Fruit fly (Drosophila melanogaster): Measurements from ENCODE around the gene Nelf-A.

The Nelf-A gene

DNA sequence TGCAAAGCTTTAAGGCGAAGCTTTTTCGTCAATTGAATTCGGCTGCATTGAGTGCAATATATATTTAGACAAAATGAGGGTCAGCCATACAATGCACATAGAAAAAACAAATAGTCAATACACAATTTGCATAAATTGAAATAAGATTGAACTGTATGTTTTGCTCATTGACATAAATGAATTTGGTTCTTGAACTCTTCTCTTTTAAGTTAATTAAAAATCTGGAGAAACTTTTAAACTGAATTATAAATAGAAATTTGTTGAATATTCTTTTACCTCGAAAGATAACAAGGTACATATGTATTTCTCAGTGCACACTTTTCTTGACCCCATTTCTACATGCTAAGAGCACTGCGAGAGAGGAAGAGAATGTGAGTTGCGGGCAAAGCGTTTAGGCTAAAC is 17.2 kb upstream of the Nelf-A start:
- peak in 1 of 3 experiments; percentile 18 for TF ChIP-seq lola (GFP tag; optimal IDR thresholded peaks at IDR 0.05)
- no peak for TF ChIP-seq Hmr (GFP tag; optimal IDR thresholded peaks at IDR 0.05)
- TF ChIP-seq cg (GFP tag; optimal IDR thresholded peaks at IDR 0.05) = no peak
- peak; percentile 67 for TF ChIP-seq Sox102F (GFP tag; optimal IDR thresholded peaks at IDR 0.05)
- no peak for TF ChIP-seq Optix (GFP tag; IDR thresholded peaks at IDR 0.05)
- peak; percentile 68 for TF ChIP-seq gem (tag; optimal IDR thresholded peaks at IDR 0.05)
- TF ChIP-seq Sox100B (GFP tag; optimal IDR thresholded peaks at IDR 0.05) = peak; percentile 43
- TF ChIP-seq CG1792 (GFP tag; optimal IDR thresholded peaks at IDR 0.05) = no peak
- TF ChIP-seq Ets65A (GFP tag) = peak; percentile 75
- no peak for TF ChIP-seq Lim3 (GFP tag; IDR thresholded peaks at IDR 0.05)
- TF ChIP-seq row (GFP tag; IDR thresholded peaks at IDR 0.05) = peak; percentile 42
- TF ChIP-seq Trl (optimal IDR thresholded peaks at IDR 0.05) = peak; percentile 24 to 45
- TF ChIP-seq Trl (GFP tag; optimal IDR thresholded peaks at IDR 0.05) = no peak
- TF ChIP-seq CG33557 (GFP tag; optimal IDR thresholded peaks at IDR 0.05) = no peak
- TF ChIP-seq chn (GFP tag; optimal IDR thresholded peaks at IDR 0.05) = no peak
- TF ChIP-seq otp (GFP tag; IDR thresholded peaks at IDR 0.05) = 0 out of 3 replicates have a peak, but pooled peaks have one; percentile 7
- peak; percentile 50 for TF ChIP-seq CG8924 (tag; optimal IDR thresholded peaks at IDR 0.05)
- no peak for TF ChIP-seq CG10321 (GFP tag; IDR thresholded peaks at IDR 0.05)
- TF ChIP-seq CG4424 (GFP tag; optimal IDR thresholded peaks at IDR 0.05) = peak; percentile 30
- peak; percentile 61 for TF ChIP-seq Blimp-1 (GFP tag; optimal IDR thresholded peaks at IDR 0.05)
- TF ChIP-seq CG9215 (GFP tag; IDR thresholded peaks at IDR 0.05) = no peak
- peak; percentile 7 for TF ChIP-seq CG1603 (tag; optimal IDR thresholded peaks at IDR 0.05)
- TF ChIP-seq CG9437 (GFP tag; optimal IDR thresholded peaks at IDR 0.05) = peak; percentile 54
- TF ChIP-seq Oli (tag; optimal IDR thresholded peaks at IDR 0.05) = peak; percentile 51
- peak; percentile 6 for TF ChIP-seq CG13775 (GFP tag; optimal IDR thresholded peaks at IDR 0.05)
- TF ChIP-seq CG17361 (GFP tag; IDR thresholded peaks at IDR 0.05) = peak; percentile 72; the same call in 2 of the 3 replicates
- TF ChIP-seq Mrtf (GFP tag; IDR thresholded peaks at IDR 0.05) = no peak
- no peak for TF ChIP-seq tin (GFP tag; optimal IDR thresholded peaks at IDR 0.05)
- peak; percentile 36; the same call in 1 of the 2 replicates for TF ChIP-seq CG6689 (GFP tag; IDR thresholded peaks at IDR 0.05)
- TF ChIP-seq CG10267 (tag; optimal IDR thresholded peaks at IDR 0.05) = peak; percentile 30
- peak; percentile 44 for TF ChIP-seq CG30403 (GFP tag; optimal IDR thresholded peaks at IDR 0.05)
- no peak for TF ChIP-seq ab (GFP tag; optimal IDR thresholded peaks at IDR 0.05)
- TF ChIP-seq CG12659 (GFP tag; optimal IDR thresholded peaks at IDR 0.05) = peak; percentile 10
- TF ChIP-seq odd (GFP tag; optimal IDR thresholded peaks at IDR 0.05) = peak; percentile 30
- TF ChIP-seq sens (GFP tag) = peak; percentile 82
- TF ChIP-seq CG8388 (GFP tag; optimal IDR thresholded peaks at IDR 0.05) = peak; percentile 12
- peak; percentile 1 for TF ChIP-seq cato (GFP tag; optimal IDR thresholded peaks at IDR 0.05; ENCODE audit: borderline replicate concordance)
- TF ChIP-seq CG17359 (tag; optimal IDR thresholded peaks at IDR 0.05) = peak; percentile 52
- peak; percentile 44 for TF ChIP-seq CG2678 (tag; optimal IDR thresholded peaks at IDR 0.05)
- peak; percentile 41 for TF ChIP-seq grau (tag; optimal IDR thresholded peaks at IDR 0.05)
- TF ChIP-seq Fer2 (tag; optimal IDR thresholded peaks at IDR 0.05) = no peak
- 0 out of 2 replicates have a peak, but pooled peaks have one; percentile 8 for TF ChIP-seq vvl (GFP tag; IDR thresholded peaks at IDR 0.05)
- TF ChIP-seq Hr51 (GFP tag; optimal IDR thresholded peaks at IDR 0.05) = peak in 1 of 2 experiments; percentile 50
- peak; percentile 65 for TF ChIP-seq CG12391 (tag; optimal IDR thresholded peaks at IDR 0.05)
- no peak for TF ChIP-seq CG15514 (GFP tag; optimal IDR thresholded peaks at IDR 0.05)
- TF ChIP-seq caup (GFP tag; optimal IDR thresholded peaks at IDR 0.05; ENCODE audit: severe bottlenecking) = no peak
- TF ChIP-seq ara (GFP tag; IDR thresholded peaks at IDR 0.05) = 0 out of 2 replicates have a peak, but pooled peaks have one; percentile 20
- no peak for TF ChIP-seq CG13296 (GFP tag; optimal IDR thresholded peaks at IDR 0.05)
- TF ChIP-seq ase (GFP tag; IDR thresholded peaks at IDR 0.05) = 0 out of 3 replicates have a peak, but pooled peaks have one; percentile 33
- TF ChIP-seq CG30020 (tag; optimal IDR thresholded peaks at IDR 0.05) = no peak
